Worm (Caenorhabditis elegans): Measurements from ENCODE around the gene H10D18.5.

H10D18.5 gene

DNA sequence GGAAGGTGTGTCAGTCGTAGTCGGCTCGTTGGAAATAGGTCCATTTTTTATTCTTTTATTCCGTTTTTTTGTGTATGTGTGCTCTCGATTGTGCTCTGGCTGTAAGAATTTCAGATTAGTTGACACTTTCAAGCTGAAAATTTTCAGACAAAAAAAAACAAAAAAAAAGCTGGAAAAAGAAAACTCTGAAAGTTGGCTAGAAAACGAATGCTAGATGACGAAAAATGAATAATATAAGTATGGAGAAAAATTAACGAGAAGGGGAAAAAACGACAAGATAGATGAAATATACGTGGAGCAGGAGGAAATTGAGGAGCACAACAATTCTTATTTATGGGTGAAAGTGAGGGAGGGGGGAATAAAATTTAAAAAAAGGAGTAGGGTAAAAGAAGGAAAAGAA, at the start of gene H10D18.5:
H10D18.5 (minus strand) TSS at position 101 of the 400 bp plus-strand sequence.
- no peak for TF ChIP-seq him-1 (tag; optimal IDR thresholded peaks at IDR 0.05)
- TF ChIP-seq dao-5 (tag; optimal IDR thresholded peaks at IDR 0.05): no peak
- no peak for TF ChIP-seq W03F9.2 (tag; optimal IDR thresholded peaks at IDR 0.05)

- TF ChIP-seq dao-5 (tag; optimal IDR thresholded peaks at IDR 0.05): no peak
- no peak for TF ChIP-seq him-1 (tag; optimal IDR thresholded peaks at IDR 0.05)
- TF ChIP-seq W03F9.2 (tag; optimal IDR thresholded peaks at IDR 0.05): no peak
Measured at ce11 chrV:3878223-3878622, 46.7 kb upstream of the H10D18.5 start, which contains the start of gene nhr-159. Gene nhr-159, minus strand, starts transcription at chrV:3878323.

ce11 chrV:3877242-3877641, 45.7 kb upstream of the H10D18.5 start:
- TF ChIP-seq him-1 (tag; optimal IDR thresholded peaks at IDR 0.05): no peak
- no peak for TF ChIP-seq dao-5 (tag; optimal IDR thresholded peaks at IDR 0.05)
- TF ChIP-seq W03F9.2 (tag; optimal IDR thresholded peaks at IDR 0.05): no peak

ce11 chrV:3874102-3874744, 42.7 kb upstream of the H10D18.5 start, which contains the start of gene nhr-158:
Gene nhr-158, minus strand, starts transcription at chrV:3874152.
- TF ChIP-seq dao-5 (tag; optimal IDR thresholded peaks at IDR 0.05) (no peak), him-1 (tag; optimal IDR thresholded peaks at IDR 0.05) (no peak), W03F9.2 (tag; optimal IDR thresholded peaks at IDR 0.05) (no peak)

- TF ChIP-seq W03F9.2 (tag; optimal IDR thresholded peaks at IDR 0.05) (no peak), him-1 (tag; optimal IDR thresholded peaks at IDR 0.05) (no peak), dao-5 (tag; optimal IDR thresholded peaks at IDR 0.05) (no peak)
Measured at ce11 chrV:3870359-3870758, 38.8 kb upstream of the H10D18.5 start.

ce11 chrV:3868905-3869304, 37.4 kb upstream of the H10D18.5 start, which contains the start of gene nhr-157:
Gene nhr-157, minus strand, starts transcription at chrV:3869005.
- no peak for TF ChIP-seq him-1 (tag; optimal IDR thresholded peaks at IDR 0.05)
- no peak for TF ChIP-seq W03F9.2 (tag; optimal IDR thresholded peaks at IDR 0.05)
- TF ChIP-seq dao-5 (tag; optimal IDR thresholded peaks at IDR 0.05): no peak

DNA sequence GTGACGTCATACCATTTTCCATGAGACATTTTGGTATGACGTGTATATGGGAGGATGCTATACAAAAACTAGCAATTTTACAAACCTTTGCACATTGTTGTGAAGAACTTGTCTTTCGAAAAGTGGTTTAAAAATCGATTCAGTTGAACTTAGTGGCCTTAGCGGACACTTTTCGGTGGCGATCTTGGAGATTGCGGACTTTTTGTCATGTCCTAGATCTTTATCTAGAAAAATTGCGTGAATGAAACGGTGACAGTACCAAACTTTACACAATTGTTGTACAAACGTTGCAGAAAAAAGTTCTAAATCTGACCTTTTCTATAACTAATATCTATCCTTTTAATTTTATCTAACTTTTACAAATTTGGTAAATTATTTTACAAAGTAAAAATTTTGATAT, 33.8 kb upstream of the H10D18.5 start:
- TF ChIP-seq W03F9.2 (tag; optimal IDR thresholded peaks at IDR 0.05) (no peak), him-1 (tag; optimal IDR thresholded peaks at IDR 0.05) (no peak)

DNA sequence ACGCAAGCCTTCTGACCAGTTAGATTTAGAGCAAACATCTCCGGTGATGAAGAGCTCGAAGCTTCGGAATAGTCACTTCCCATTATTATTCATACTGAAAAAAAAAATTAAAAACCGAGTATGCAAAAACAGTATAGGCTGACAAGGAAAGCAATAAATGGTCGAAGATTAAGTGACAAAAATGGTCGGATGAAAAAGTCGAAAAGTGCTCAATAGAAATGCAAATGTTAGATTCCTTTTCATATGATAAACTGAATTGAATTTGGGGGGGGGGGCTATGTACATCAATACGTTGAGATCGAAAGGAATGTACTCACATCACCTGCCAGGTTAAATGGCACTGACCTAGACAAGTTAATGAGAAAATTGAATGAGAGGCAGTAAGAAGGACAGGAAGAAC, 31.3 kb upstream of the H10D18.5 start, which contains the start of gene nhr-187:
nhr-187 (minus strand) TSS at position 101 of the 400 bp plus-strand sequence.
- TF ChIP-seq him-1 (tag; optimal IDR thresholded peaks at IDR 0.05) (no peak), dao-5 (tag; optimal IDR thresholded peaks at IDR 0.05) (no peak), W03F9.2 (tag; optimal IDR thresholded peaks at IDR 0.05) (no peak)

ce11 chrV:3860123-3860522, 28.6 kb upstream of the H10D18.5 start, which contains the start of gene nhr-189:
Gene nhr-189, minus strand, starts transcription at chrV:3860243.
- TF ChIP-seq dao-5 (tag; optimal IDR thresholded peaks at IDR 0.05): no peak
- no peak for TF ChIP-seq him-1 (tag; optimal IDR thresholded peaks at IDR 0.05)
- TF ChIP-seq W03F9.2 (tag; optimal IDR thresholded peaks at IDR 0.05): no peak

- TF ChIP-seq W03F9.2 (tag; optimal IDR thresholded peaks at IDR 0.05) (no peak), him-1 (tag; optimal IDR thresholded peaks at IDR 0.05) (no peak), dao-5 (tag; optimal IDR thresholded peaks at IDR 0.05) (no peak)
Measured at ce11 chrV:3857778-3858177, 26.3 kb upstream of the H10D18.5 start, which contains the start of gene nhr-188. Gene nhr-188, minus strand, starts transcription at chrV:3857861.

ce11 chrV:3855916-3856315, 24.4 kb upstream of the H10D18.5 start:
- TF ChIP-seq W03F9.2 (tag; optimal IDR thresholded peaks at IDR 0.05): no peak

ce11 chrV:3854847-3855246, 23.3 kb upstream of the H10D18.5 start, which contains the start of gene nhr-186:
Gene nhr-186, minus strand, starts transcription at chrV:3854947.
- no peak for TF ChIP-seq him-1 (tag; optimal IDR thresholded peaks at IDR 0.05)
- TF ChIP-seq W03F9.2 (tag; optimal IDR thresholded peaks at IDR 0.05): no peak
- TF ChIP-seq dao-5 (tag; optimal IDR thresholded peaks at IDR 0.05): no peak

- no peak for TF ChIP-seq him-1 (tag; optimal IDR thresholded peaks at IDR 0.05)
- TF ChIP-seq W03F9.2 (tag; optimal IDR thresholded peaks at IDR 0.05): no peak
- TF ChIP-seq dao-5 (tag; optimal IDR thresholded peaks at IDR 0.05): no peak
Measured at ce11 chrV:3851760-3852159, 20.2 kb upstream of the H10D18.5 start.

DNA sequence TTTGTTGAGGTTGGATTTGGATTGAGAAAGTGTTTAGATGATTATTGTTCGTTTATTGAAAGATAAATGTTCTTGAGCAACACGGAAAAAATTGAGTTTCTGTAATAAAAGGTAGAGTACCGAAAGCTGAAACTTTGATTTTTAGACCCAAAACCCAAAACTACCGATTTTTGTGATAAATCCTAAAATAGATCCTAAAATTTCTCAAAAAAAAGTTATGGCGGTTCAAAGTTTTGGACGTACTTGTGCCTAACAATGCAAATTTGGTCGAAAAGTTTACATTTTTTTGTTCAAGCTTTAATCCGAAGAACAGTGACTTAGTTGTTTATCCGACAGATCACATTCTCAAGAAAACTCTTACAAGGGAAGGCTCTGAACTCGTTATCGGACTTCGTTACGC, 15.8 kb upstream of the H10D18.5 start, which contains the start of gene nhr-185:
nhr-185 (minus strand) TSS at position 101 of the 400 bp plus-strand sequence.
- TF ChIP-seq dao-5 (tag; optimal IDR thresholded peaks at IDR 0.05): no peak
- TF ChIP-seq W03F9.2 (tag; optimal IDR thresholded peaks at IDR 0.05): no peak
- TF ChIP-seq him-1 (tag; optimal IDR thresholded peaks at IDR 0.05): no peak

DNA sequence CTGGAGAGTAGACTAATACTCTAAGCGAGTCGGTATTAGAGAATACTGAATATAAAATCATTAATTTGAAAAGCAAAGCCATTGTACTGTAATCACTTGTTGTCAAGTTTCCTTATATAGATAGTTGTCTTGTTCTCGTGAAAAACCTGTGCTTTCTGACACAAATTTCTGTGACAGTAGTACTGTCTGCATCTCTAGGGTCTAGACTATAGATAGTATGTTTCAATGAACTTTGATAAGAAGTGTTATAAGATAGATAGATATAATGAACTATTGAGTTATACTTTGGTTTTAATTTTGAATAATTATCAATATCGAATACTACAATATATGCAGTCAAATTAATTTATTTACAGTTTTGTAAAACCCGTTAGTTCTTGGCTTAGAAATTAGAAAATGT, 12.4 kb upstream of the H10D18.5 start, which contains the start of gene ugt-32:
ugt-32 (minus strand) TSS at position 82 of the 400 bp plus-strand sequence.
- TF ChIP-seq W03F9.2 (tag; optimal IDR thresholded peaks at IDR 0.05) (no peak), dao-5 (tag; optimal IDR thresholded peaks at IDR 0.05) (no peak), him-1 (tag; optimal IDR thresholded peaks at IDR 0.05) (no peak)

Measured in whole organism, L4/young adult.